Fruit fly (Drosophila melanogaster) whole organism, embryonic: ENCODE results near the gene fit.

Experiments
- Dip2 ChIP-seq: fragments of 200-800 bp; sonication (Bioruptor generic); IDR thresholded peaks from 2 replicates; pipeline ENCODE4 v1.3.6; 2022; ENCODE audit warnings: missing biosample characterization, missing genetic modification characterization
- jing ChIP-seq: fragments of 200-800 bp; sonication (Bioruptor generic); optimal IDR thresholded peaks from 2 replicates; lab custom pipeline; 2018; ENCODE audit warnings: missing biosample characterization, mild to moderate bottlenecking, missing genetic modification characterization

- TF ChIP-seq jing (GFP tag; lab: Kevin White, UChicago) (peak; percentile 1), Dip2 (GFP tag; lab: Robert Waterston, UW) (no peak)
These were observed 35.2 kb downstream of the fit start for dm6 chr3R:21848987-21849442.
